Worm (Caenorhabditis elegans) whole organism, L4/young adult: ENCODE measurements around the gene nspc-16.

Source experiments
- W03F9.2 ChIP-seq: fragments of 150-350 bp; optimal IDR thresholded peaks from 2 replicates; lab custom pipeline; 2014; ENCODE audit warnings: missing biosample characterization, missing genetic modification characterization
- him-1 ChIP-seq: sonication (generic microtip); optimal IDR thresholded peaks from 2 replicates; lab custom pipeline; 2016; ENCODE audit warnings: missing genotype, missing genetic modification reagents, missing genetic modification characterization, missing compliant biosample characterization

ce11 chrX:14481637-14482036, 41.7 kb upstream of the nspc-16 start:
- TF ChIP-seq him-1 (tag; lab: Kevin White, UChicago) = no peak
- no peak for TF ChIP-seq W03F9.2
